Fruit fly (Drosophila melanogaster) whole organism, embryonic: Measurements from ENCODE around the gene usp.

Source experiments
- Antp ChIP-seq: fragments of 200-800 bp; sonication (Bioruptor generic); optimal IDR thresholded peaks from 3 replicates; lab custom pipeline; 2016; ENCODE audit warnings: missing biosample characterization, missing genetic modification characterization
- Blimp-1 ChIP-seq: fragments of 200-800 bp; sonication (Bioruptor generic); optimal IDR thresholded peaks from 3 replicates; lab custom pipeline; 2018; ENCODE audit warnings: missing biosample characterization, missing genetic modification characterization, mild to moderate bottlenecking, moderate library complexity, missing genetic modification reagents
- BtbVII ChIP-seq: fragments of 200-800 bp; sonication (Bioruptor generic); optimal IDR thresholded peaks from 3 replicates; lab custom pipeline; 2017; ENCODE audit warnings: missing biosample characterization, mild to moderate bottlenecking, missing genetic modification characterization
- CG10431 ChIP-seq: fragments of 200-800 bp; sonication (Bioruptor generic); optimal IDR thresholded peaks from 3 replicates; lab custom pipeline; 2018; ENCODE audit warnings: missing biosample characterization, mild to moderate bottlenecking, missing genetic modification characterization
- CG11504 ChIP-seq: fragments of 200-800 bp; sonication (Bioruptor generic); optimal IDR thresholded peaks from 3 replicates; lab custom pipeline; 2019; ENCODE audit warnings: missing biosample characterization, mild to moderate bottlenecking, missing genetic modification characterization, moderate library complexity
- CG11696 ChIP-seq: fragments of 200-800 bp; sonication (Bioruptor generic); IDR thresholded peaks from 2 replicates; pipeline ENCODE4 v1.3.6; 2022; ENCODE audit warnings: missing biosample characterization, missing genetic modification characterization
- CG12942 ChIP-seq: fragments of 200-800 bp; sonication (Bioruptor generic); optimal IDR thresholded peaks from 3 replicates; lab custom pipeline; 2016; ENCODE audit warnings: missing biosample characterization, missing genetic modification characterization
- CG13123 ChIP-seq: fragments of 200-800 bp; sonication (Bioruptor generic); optimal IDR thresholded peaks from 2 replicates; lab custom pipeline; 2016; ENCODE audit warnings: missing biosample characterization, missing genetic modification characterization
- CG1529 ChIP-seq: fragments of 200-800 bp; sonication (Bioruptor generic); optimal IDR thresholded peaks from 3 replicates; lab custom pipeline; 2018; ENCODE audit warnings: missing biosample characterization, missing genetic modification characterization
- CG15601 ChIP-seq: fragments of 200-800 bp; sonication (Bioruptor generic); optimal IDR thresholded peaks from 3 replicates; lab custom pipeline; 2019; ENCODE audit warnings: missing biosample characterization, mild to moderate bottlenecking, missing genetic modification characterization, moderate library complexity
- CG15696 ChIP-seq: fragments of 200-800 bp; sonication (Bioruptor generic); optimal IDR thresholded peaks from 2 replicates; lab custom pipeline; 2019; ENCODE audit warnings: missing biosample characterization, mild to moderate bottlenecking, missing genetic modification characterization, moderate library complexity
- CG1603 ChIP-seq: fragments of 200-800 bp; sonication (Bioruptor generic); optimal IDR thresholded peaks from 2 replicates; lab custom pipeline; 2019; ENCODE audit warnings: missing biosample characterization, mild to moderate bottlenecking, missing genetic modification characterization, moderate library complexity
- CG17361 ChIP-seq: fragments of 200-800 bp; sonication (Bioruptor generic); IDR thresholded peaks from 3 replicates; pipeline ENCODE4 v1.3.6; 2022; ENCODE audit warnings: missing biosample characterization, missing genetic modification characterization
- CG17612 ChIP-seq: fragments of 200-800 bp; sonication (Bioruptor generic); IDR thresholded peaks from 2 replicates; pipeline ENCODE4 v1.3.6; 2022; ENCODE audit warnings: missing biosample characterization, missing genetic modification characterization
- CG30431 ChIP-seq: fragments of 200-800 bp; sonication (Bioruptor generic); optimal IDR thresholded peaks from 2 replicates; lab custom pipeline; 2017; ENCODE audit warnings: missing biosample characterization, missing genetic modification characterization
- CG32532 ChIP-seq: fragments of 200-800 bp; sonication (Bioruptor generic); IDR thresholded peaks from 2 replicates; pipeline ENCODE4 v1.3.6; 2022; ENCODE audit warnings: missing biosample characterization, missing genetic modification characterization
- CG5180 ChIP-seq: fragments of 200-800 bp; sonication (Bioruptor generic); optimal IDR thresholded peaks from 3 replicates; lab custom pipeline; 2017; ENCODE audit warnings: missing biosample characterization, missing genetic modification characterization, mild to moderate bottlenecking, moderate library complexity, missing genetic modification reagents
- CG6254 ChIP-seq: fragments of 200-800 bp; sonication (Bioruptor generic); optimal IDR thresholded peaks from 3 replicates; lab custom pipeline; 2017; ENCODE audit warnings: mild to moderate bottlenecking, missing biosample characterization, missing genetic modification reagents, missing genetic modification characterization
- CG8388 ChIP-seq: fragments of 200-800 bp; sonication (Bioruptor generic); optimal IDR thresholded peaks from 2 replicates; lab custom pipeline; 2019; ENCODE audit warnings: missing biosample characterization, mild to moderate bottlenecking, missing genetic modification characterization, moderate library complexity
- CG9437 ChIP-seq: fragments of 200-800 bp; sonication (Bioruptor generic); optimal IDR thresholded peaks from 2 replicates; lab custom pipeline; 2018; ENCODE audit warnings: missing biosample characterization, mild to moderate bottlenecking, missing genetic modification characterization
- Camta ChIP-seq: fragments of 200-800 bp; sonication (Bioruptor generic); optimal IDR thresholded peaks from 2 replicates; lab custom pipeline; 2016; ENCODE audit warnings: missing biosample characterization, missing genetic modification characterization
- Chrac-16 ChIP-seq: fragments of 200-800 bp; sonication (Bioruptor generic); optimal IDR thresholded peaks from 3 replicates; lab custom pipeline; 2016; ENCODE audit warnings: missing biosample characterization, missing genetic modification characterization
- D ChIP-seq, 2 experiments: fragments of 200-800 bp in 1 of 2; fragments of >200 bp in 1 of 2; sonication (Bioruptor generic) in 1 of 2; optimal IDR thresholded peaks; 2 replicates in 1 of 2; 3 replicates in 1 of 2; lab custom pipeline; 2017; ENCODE audit warnings: mild to moderate bottlenecking in 1 of 2, missing biosample characterization in 1 of 2, missing genetic modification characterization in 1 of 2, missing genetic modification reagents in 1 of 2
- D19B ChIP-seq: fragments of 200-800 bp; sonication (Bioruptor generic); optimal IDR thresholded peaks from 2 replicates; lab custom pipeline; 2017; ENCODE audit warnings: missing biosample characterization, mild to moderate bottlenecking, missing genetic modification characterization
- Dad ChIP-seq: fragments of 200-800 bp; sonication (Bioruptor generic); optimal IDR thresholded peaks from 3 replicates; lab custom pipeline; 2016; ENCODE audit warnings: missing biosample characterization, missing genetic modification characterization
- Drgx ChIP-seq: fragments of 200-800 bp; sonication (Bioruptor generic); IDR thresholded peaks from 2 replicates; pipeline ENCODE4 v1.3.6; 2022; ENCODE audit warnings: missing biosample characterization, missing genetic modification characterization
- E2f2 ChIP-seq: fragments of 200-800 bp; sonication (Bioruptor generic); IDR thresholded peaks from 2 replicates; pipeline ENCODE4 v1.3.6; 2022; ENCODE audit warnings: missing biosample characterization, missing genetic modification characterization
- Hand ChIP-seq: fragments of 200-800 bp; sonication (Bioruptor generic); optimal IDR thresholded peaks from 2 replicates; lab custom pipeline; 2017; ENCODE audit warnings: mild to moderate bottlenecking, missing biosample characterization, missing genetic modification reagents, missing genetic modification characterization
- Hr3 ChIP-seq: fragments of 200-800 bp; sonication (Bioruptor generic); optimal IDR thresholded peaks from 3 replicates; lab custom pipeline; 2016; ENCODE audit warnings: missing biosample characterization, missing genetic modification characterization
- Med ChIP-seq: fragments of 200-800 bp; sonication (Bioruptor generic); peaks from one replicate; lab custom pipeline; 2016; ENCODE audit warnings: missing biosample characterization, missing genetic modification characterization, mild to moderate bottlenecking, inconsistent platforms, moderate library complexity
- Six4 ChIP-seq: fragments of 200-800 bp; sonication (Bioruptor generic); optimal IDR thresholded peaks from 2 replicates; lab custom pipeline; 2016; ENCODE audit warnings: missing biosample characterization, missing genetic modification characterization
- Xrp1 ChIP-seq: fragments of 200-800 bp; sonication (Bioruptor generic); IDR thresholded peaks from 2 replicates; pipeline ENCODE4 v1.3.6; 2022; ENCODE audit warnings: missing biosample characterization, missing genetic modification characterization
- az2 ChIP-seq: fragments of 200-800 bp; sonication (Bioruptor generic); optimal IDR thresholded peaks from 3 replicates; lab custom pipeline; 2016; ENCODE audit warnings: missing biosample characterization, missing genetic modification characterization
- disco-r ChIP-seq: fragments of 200-800 bp; sonication (Bioruptor generic); optimal IDR thresholded peaks from 2 replicates; lab custom pipeline; 2016; ENCODE audit warnings: missing biosample characterization, missing genetic modification characterization
- dysf ChIP-seq: fragments of 200-800 bp; sonication (Bioruptor generic); IDR thresholded peaks from 3 replicates; pipeline ENCODE4 v1.3.6; 2022; ENCODE audit warnings: missing biosample characterization, missing genetic modification characterization
- emc ChIP-seq: fragments of 200-800 bp; sonication (Bioruptor generic); optimal IDR thresholded peaks from 2 replicates; lab custom pipeline; 2016; ENCODE audit warnings: missing biosample characterization, missing genetic modification characterization
- eyg ChIP-seq: fragments of 200-800 bp; sonication (Bioruptor generic); optimal IDR thresholded peaks from 3 replicates; lab custom pipeline; 2016; ENCODE audit warnings: missing biosample characterization, missing genetic modification characterization
- grau ChIP-seq: fragments of 200-800 bp; optimal IDR thresholded peaks from 3 replicates; lab custom pipeline; 2019; ENCODE audit warnings: missing biosample characterization, mild to moderate bottlenecking, missing genetic modification characterization, moderate library complexity
- jumu ChIP-seq: fragments of 200-800 bp; sonication (Bioruptor generic); optimal IDR thresholded peaks from 3 replicates; lab custom pipeline; 2016; ENCODE audit warnings: missing biosample characterization, missing genetic modification characterization
- kah ChIP-seq: fragments of 200-800 bp; sonication (Bioruptor generic); optimal IDR thresholded peaks from 2 replicates; lab custom pipeline; 2018; ENCODE audit warnings: missing biosample characterization, mild to moderate bottlenecking, missing genetic modification characterization
- prd ChIP-seq, 3 experiments: fragments of >200 bp in 2 of 3; fragments of 200-800 bp in 1 of 3; sonication (Bioruptor generic) in 1 of 3; optimal IDR thresholded peaks in 2 of 3; IDR thresholded peaks in 1 of 3; 2 replicates in 2 of 3; 3 replicates in 1 of 3; pipeline versions ENCODE4 v1.3.6 to Lab custom; 2017 to 2022; ENCODE audit warnings: missing biosample characterization in 1 of 3, missing genetic modification characterization in 1 of 3
- repo ChIP-seq: fragments of 200-800 bp; sonication (Bioruptor generic); optimal IDR thresholded peaks from 2 replicates; lab custom pipeline; 2016; ENCODE audit warnings: missing biosample characterization, missing genetic modification characterization
- rib ChIP-seq: fragments of 200-800 bp; sonication (Bioruptor generic); IDR thresholded peaks from 2 replicates; pipeline ENCODE4 v1.3.6; 2022; ENCODE audit warnings: missing biosample characterization, missing genetic modification characterization
- row ChIP-seq: fragments of 200-800 bp; sonication (Bioruptor generic); IDR thresholded peaks from 3 replicates; pipeline ENCODE4 v1.3.6; 2022; ENCODE audit warnings: missing biosample characterization, missing genetic modification characterization
- sisA ChIP-seq: fragments of 200-800 bp; sonication (Bioruptor generic); IDR thresholded peaks from 2 replicates; pipeline ENCODE4 v1.3.6; 2022; ENCODE audit warnings: missing biosample characterization, missing genetic modification characterization
- ssp ChIP-seq: fragments of 200-800 bp; sonication (Bioruptor generic); IDR thresholded peaks from 2 replicates; pipeline ENCODE4 v1.3.6; 2022; ENCODE audit warnings: missing biosample characterization, missing genetic modification characterization
- tll ChIP-seq, 2 experiments: fragments of 200-800 bp in 1 of 2; fragments of >200 bp in 1 of 2; sonication (Bioruptor generic) in 1 of 2; optimal IDR thresholded peaks; 2 replicates each; lab custom pipeline; 2017 to 2019; ENCODE audit warnings: missing biosample characterization in 2 of 2, missing genetic modification characterization in 2 of 2, mild to moderate bottlenecking in 1 of 2, moderate library complexity in 1 of 2
- wek ChIP-seq: fragments of 200-800 bp; sonication (Bioruptor generic); optimal IDR thresholded peaks from 3 replicates; lab custom pipeline; 2018; ENCODE audit warnings: missing biosample characterization, mild to moderate bottlenecking, missing genetic modification characterization, moderate library complexity

The usp gene

DNA sequence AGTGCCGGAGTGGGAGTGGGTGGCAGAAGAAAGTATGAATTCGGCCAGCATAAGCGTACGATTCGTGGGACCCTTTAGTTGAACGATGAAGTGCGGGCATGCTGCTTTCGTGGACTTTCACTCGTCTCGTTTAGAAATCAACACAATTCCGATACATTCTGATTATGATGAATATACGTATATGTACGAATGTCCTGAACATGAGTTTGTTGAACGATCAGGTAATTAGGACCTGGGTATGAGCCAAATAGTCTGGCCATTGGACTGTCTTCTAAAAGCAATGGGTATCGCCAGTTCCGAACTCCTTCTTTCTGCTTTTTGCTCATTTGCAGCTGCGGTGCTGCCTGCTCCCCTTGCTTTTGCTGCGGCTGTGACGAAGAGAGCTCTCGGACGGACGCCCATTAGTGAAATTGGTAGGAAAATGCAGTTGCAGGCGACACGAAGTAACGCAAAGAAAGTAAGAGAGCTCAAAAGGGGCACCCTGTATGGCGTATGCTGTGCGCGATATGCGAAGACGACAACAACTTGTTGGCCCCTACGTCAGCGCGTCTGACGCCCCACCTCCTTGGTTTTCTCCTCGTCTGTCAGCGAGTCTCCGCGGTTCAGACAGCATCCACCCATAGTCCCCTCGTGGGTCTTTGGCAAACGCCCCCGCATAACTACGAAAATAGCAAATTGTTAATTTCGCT is 5.2 kb downstream of the usp start (continued):
- TF ChIP-seq ssp (GFP tag; lab: Robert Waterston, UW) (no peak), Xrp1 (peak; percentile 38; the same call in 1 of the 2 replicates), az2 (GFP tag; lab: Kevin White, UChicago) (peak; percentile 25), jumu (peak; percentile 32), prd (optimal IDR thresholded peaks at IDR 0.05; lab: Kevin White, UChicago) (no peak), prd (GFP tag; IDR thresholded peaks at IDR 0.05; lab: Robert Waterston, UW) (no peak), CG8388 (GFP tag; lab: Kevin White, UChicago) (peak; percentile 14), dysf (0 out of 3 replicates have a peak, but pooled peaks have one; percentile 35), Antp (GFP tag; lab: Kevin White, UChicago) (peak; percentile 48), CG5180 (GFP tag; lab: Kevin White, UChicago) (peak; percentile 85), kah (GFP tag; lab: Kevin White, UChicago) (peak; percentile 62), CG15696 (no peak), Blimp-1 (GFP tag; lab: Kevin White, UChicago) (peak; percentile 24), Med (GFP tag; lab: Kevin White, UChicago) (peak; percentile 77), Hr3 (GFP tag; lab: Kevin White, UChicago) (peak; percentile 25), disco-r (no peak), rib (0 out of 2 replicates have a peak, but pooled peaks have one; percentile 53), CG15601 (peak; percentile 4), CG30431 (GFP tag; lab: Kevin White, UChicago) (peak; percentile 19), grau (tag; lab: Kevin White, UChicago) (peak; percentile 2), wek (GFP tag; lab: Kevin White, UChicago) (no peak), emc (GFP tag; lab: Kevin White, UChicago) (no peak), repo (GFP tag; lab: Kevin White, UChicago) (no peak), CG6254 (GFP tag; lab: Kevin White, UChicago) (peak; percentile 86), BtbVII (GFP tag; lab: Kevin White, UChicago) (no peak), E2f2 (GFP tag; lab: Robert Waterston, UW) (no peak), CG13123 (GFP tag; lab: Kevin White, UChicago) (no peak), CG17361 (GFP tag; lab: Robert Waterston, UW) (0 out of 3 replicates have a peak, but pooled peaks have one; percentile 21), Hand (GFP tag; lab: Kevin White, UChicago) (no peak), CG1603 (peak; percentile 44), row (GFP tag; lab: Robert Waterston, UW) (peak; percentile 92), CG10431 (GFP tag; lab: Kevin White, UChicago) (no peak), CG12942 (peak; percentile 14), CG11504 (peak; percentile 50), Six4 (GFP tag; lab: Kevin White, UChicago) (peak; percentile 16), CG17612 (no peak), D19B (GFP tag; lab: Kevin White, UChicago) (peak; percentile 90), Camta (GFP tag; lab: Kevin White, UChicago) (peak; percentile 31), sisA (peak; percentile 40; the same call in 1 of the 2 replicates), Drgx (GFP tag; lab: Robert Waterston, UW) (no peak), D (optimal IDR thresholded peaks at IDR 0.05; lab: Kevin White, UChicago) (no peak), D (GFP tag; optimal IDR thresholded peaks at IDR 0.05; lab: Kevin White, UChicago) (peak; percentile 10), CG1529 (GFP tag; lab: Kevin White, UChicago) (peak; percentile 4), Dad (GFP tag; lab: Kevin White, UChicago) (no peak), Chrac-16 (GFP tag; lab: Kevin White, UChicago) (peak; percentile 8), tll (GFP tag; optimal IDR thresholded peaks at IDR 0.05; lab: Kevin White, UChicago) (no peak), eyg (GFP tag; lab: Kevin White, UChicago) (peak; percentile 36), CG11696 (GFP tag; lab: Robert Waterston, UW) (no peak), CG32532 (GFP tag; lab: Robert Waterston, UW) (peak; percentile 19; the same call in 1 of the 2 replicates), CG9437 (GFP tag; lab: Kevin White, UChicago) (peak; percentile 36)
